Worm (Caenorhabditis elegans): ENCODE measurements around the gene mask-1.

- TF ChIP-seq snpc-4 (GFP tag; optimal IDR thresholded peaks at IDR 0.05), result no peak
- TF ChIP-seq snpc-4 (tag; optimal IDR thresholded peaks at IDR 0.05), result no peak
- no peak for TF ChIP-seq nhr-90 (tag; optimal IDR thresholded peaks at IDR 0.05)
- no peak for TF ChIP-seq T26A5.8 (tag; optimal IDR thresholded peaks at IDR 0.05)
- no peak for TF ChIP-seq ccch-3 (GFP tag; optimal IDR thresholded peaks at IDR 0.05)
- no peak for TF ChIP-seq ztf-28 (GFP tag; IDR thresholded peaks at IDR 0.05)
- no peak for TF ChIP-seq snpc-3.4 (tag; optimal IDR thresholded peaks at IDR 0.05)
- no peak for TF ChIP-seq ceh-79 (tag; optimal IDR thresholded peaks at IDR 0.05)
Observed at ce11 chrIV:10339701-10340100, 35.0 kb upstream of the mask-1 start.
